Fruit fly (Drosophila melanogaster): ENCODE measurements at regions not wholly inside any gene's neighbourhood (a gene's known extent, or its start where the extent isn't known, plus 50 kb on each side); places are given as distances from the start of the nearest gene placed in this dataset.

- no peak for TF ChIP-seq CG14711 (tag; optimal IDR thresholded peaks at IDR 0.05)
- no peak for TF ChIP-seq CG33017 (tag; optimal IDR thresholded peaks at IDR 0.05)
- peak; percentile 8 for TF ChIP-seq ovo (GFP tag; optimal IDR thresholded peaks at IDR 0.05)
- TF ChIP-seq cnc (optimal IDR thresholded peaks at IDR 0.05) = no peak
- no peak for TF ChIP-seq bab1 (GFP tag; optimal IDR thresholded peaks at IDR 0.05)
- TF ChIP-seq Clk (GFP tag; optimal IDR thresholded peaks at IDR 0.05) = peak; percentile 36
- no peak for TF ChIP-seq CG12768 (GFP tag; optimal IDR thresholded peaks at IDR 0.05)
- TF ChIP-seq Hr96 (GFP tag; optimal IDR thresholded peaks at IDR 0.05) = peak; percentile 21
- no peak for TF ChIP-seq CG11617 (GFP tag; optimal IDR thresholded peaks at IDR 0.05)
- TF ChIP-seq CG5204 (GFP tag; optimal IDR thresholded peaks at IDR 0.05) = no peak
- no peak for TF ChIP-seq kay (GFP tag; ENCODE audit: borderline replicate concordance)
- TF ChIP-seq toe (GFP tag; optimal IDR thresholded peaks at IDR 0.05) = no peak
- TF ChIP-seq Mnt (GFP tag; optimal IDR thresholded peaks at IDR 0.05) = peak; percentile 13
- TF ChIP-seq cic (GFP tag; optimal IDR thresholded peaks at IDR 0.05) = peak; percentile 6
- no peak for TF ChIP-seq CG1620 (GFP tag; optimal IDR thresholded peaks at IDR 0.05)
- TF ChIP-seq Crg-1 (GFP tag; optimal IDR thresholded peaks at IDR 0.05) = no peak
- TF ChIP-seq tj (GFP tag; optimal IDR thresholded peaks at IDR 0.05) = no peak
- TF ChIP-seq CG7101 (tag; optimal IDR thresholded peaks at IDR 0.05) = no peak
- peak; percentile 90 for TF ChIP-seq pad (GFP tag; optimal IDR thresholded peaks at IDR 0.05)
- TF ChIP-seq CG7045 (GFP tag; optimal IDR thresholded peaks at IDR 0.05) = peak; percentile 14
These were observed 52.3 kb downstream of the Or67d start for dm6 chr3L:10325108-10325960.

- no peak for TF ChIP-seq pad (GFP tag; optimal IDR thresholded peaks at IDR 0.05)
- no peak for TF ChIP-seq Hr96 (GFP tag; optimal IDR thresholded peaks at IDR 0.05)
- no peak for TF ChIP-seq Mnt (GFP tag; optimal IDR thresholded peaks at IDR 0.05)
- no peak for TF ChIP-seq CG1620 (GFP tag; optimal IDR thresholded peaks at IDR 0.05)
- no peak for TF ChIP-seq toe (GFP tag; optimal IDR thresholded peaks at IDR 0.05)
These were observed 55.7 kb downstream of the Or67d start for dm6 chr3L:10328694-10329093.

dm6 chr3L:10330389-10331041 lies 57.5 kb downstream of the Or67d start:
- no peak for TF ChIP-seq cic (GFP tag; optimal IDR thresholded peaks at IDR 0.05)
- no peak for TF ChIP-seq cnc (optimal IDR thresholded peaks at IDR 0.05)
- TF ChIP-seq CG7045 (GFP tag; optimal IDR thresholded peaks at IDR 0.05) = no peak
- TF ChIP-seq toe (GFP tag; optimal IDR thresholded peaks at IDR 0.05) = no peak
- no peak for TF ChIP-seq Hr96 (GFP tag; optimal IDR thresholded peaks at IDR 0.05)
- no peak for TF ChIP-seq Mnt (GFP tag; optimal IDR thresholded peaks at IDR 0.05)
- no peak for TF ChIP-seq tj (GFP tag; optimal IDR thresholded peaks at IDR 0.05)
- TF ChIP-seq CG33017 (tag; optimal IDR thresholded peaks at IDR 0.05) = no peak
- no peak for TF ChIP-seq CG7101 (tag; optimal IDR thresholded peaks at IDR 0.05)
- no peak for TF ChIP-seq CG14711 (tag; optimal IDR thresholded peaks at IDR 0.05)
- TF ChIP-seq Clk (GFP tag; optimal IDR thresholded peaks at IDR 0.05) = no peak
- TF ChIP-seq CG5204 (GFP tag; optimal IDR thresholded peaks at IDR 0.05) = no peak

dm6 chr3L:10331398-10332122 lies 58.6 kb downstream of the Or67d start:
- TF ChIP-seq CG1620 (GFP tag; optimal IDR thresholded peaks at IDR 0.05) = no peak
- no peak for TF ChIP-seq CG12768 (GFP tag; optimal IDR thresholded peaks at IDR 0.05)
- peak; percentile 10 for TF ChIP-seq CG7101 (tag; optimal IDR thresholded peaks at IDR 0.05)

dm6 chr3L:10332123-10332626 lies 59.2 kb downstream of the Or67d start:
- peak; percentile 63 for TF ChIP-seq CG12768 (GFP tag; optimal IDR thresholded peaks at IDR 0.05)
- TF ChIP-seq cic (GFP tag; optimal IDR thresholded peaks at IDR 0.05) = peak; percentile 89
- peak; percentile 43 for TF ChIP-seq ovo (GFP tag; optimal IDR thresholded peaks at IDR 0.05)
- no peak for TF ChIP-seq CG1620 (GFP tag; optimal IDR thresholded peaks at IDR 0.05)
- TF ChIP-seq toe (GFP tag; optimal IDR thresholded peaks at IDR 0.05) = peak; percentile 71
- no peak for TF ChIP-seq Hr96 (GFP tag; optimal IDR thresholded peaks at IDR 0.05)
- peak; percentile 89 for TF ChIP-seq bab1 (GFP tag; optimal IDR thresholded peaks at IDR 0.05)
- no peak for TF ChIP-seq Crg-1 (GFP tag; optimal IDR thresholded peaks at IDR 0.05)
- peak; percentile 51 for TF ChIP-seq CG7045 (GFP tag; optimal IDR thresholded peaks at IDR 0.05)
- peak; percentile 40 for TF ChIP-seq Mnt (GFP tag; optimal IDR thresholded peaks at IDR 0.05)
- TF ChIP-seq CG11617 (GFP tag; optimal IDR thresholded peaks at IDR 0.05) = peak; percentile 48
- peak; percentile 52 for TF ChIP-seq pad (GFP tag; optimal IDR thresholded peaks at IDR 0.05)
- peak; percentile 34 for TF ChIP-seq CG33017 (tag; optimal IDR thresholded peaks at IDR 0.05)
- peak; percentile 16 for TF ChIP-seq CG7101 (tag; optimal IDR thresholded peaks at IDR 0.05)
- peak; percentile 80 for TF ChIP-seq tj (GFP tag; optimal IDR thresholded peaks at IDR 0.05)
- peak; percentile 93 for TF ChIP-seq Clk (GFP tag; optimal IDR thresholded peaks at IDR 0.05)
- TF ChIP-seq kay (GFP tag; ENCODE audit: borderline replicate concordance) = peak; percentile 99
- no peak for TF ChIP-seq CG5204 (GFP tag; optimal IDR thresholded peaks at IDR 0.05)

All from whole organism, adult.